Fruit fly (Drosophila melanogaster): ENCODE results near the gene CG42692.

DNA sequence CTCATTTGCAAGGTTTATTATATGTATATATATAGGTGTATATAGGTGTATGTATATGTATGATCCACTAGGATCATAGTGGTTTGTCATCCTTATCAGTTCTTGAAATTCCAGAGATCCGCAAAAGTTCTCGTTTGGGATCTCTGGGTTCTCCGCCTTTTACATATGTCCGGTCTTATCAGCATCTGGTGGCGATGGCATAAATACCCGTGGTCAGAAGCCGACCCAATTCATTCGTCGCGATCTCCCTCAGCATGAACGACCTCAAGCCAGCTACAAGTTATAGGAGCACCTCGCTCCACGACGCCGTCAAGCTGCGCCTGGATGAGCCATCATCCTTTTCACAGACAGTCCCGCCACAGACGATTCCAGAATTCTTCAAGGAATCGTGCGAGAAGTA lies 18.9 kb downstream of the CG42692 start, which contains the start of gene hll:
- TF ChIP-seq CG8478 (optimal IDR thresholded peaks at IDR 0.05): no peak
- no peak for TF ChIP-seq usp (GFP tag; optimal IDR thresholded peaks at IDR 0.05)
